Worm (Caenorhabditis elegans): ENCODE measurements around the gene K12H4.5.
A peak's percentile ranks its signal among the peaks of the same experiment; 100 is the strongest.

Gene K12H4.5

ce11 chrIII:8010260-8010822 lies 33.9 kb upstream of the K12H4.5 start, which contains the start of gene cit-1.2:
Gene cit-1.2, plus strand, starts transcription at chrIII:8010772.
- TF ChIP-seq egl-27 (tag; optimal IDR thresholded peaks at IDR 0.05) (no peak), nhr-129 (tag; optimal IDR thresholded peaks at IDR 0.05) (peak; percentile 55), mab-5 (tag; optimal IDR thresholded peaks at IDR 0.05) (no peak), sem-4 (tag; optimal IDR thresholded peaks at IDR 0.05) (no peak), lin-11 (tag; optimal IDR thresholded peaks at IDR 0.05) (no peak), ztf-11 (tag; optimal IDR thresholded peaks at IDR 0.05) (no peak), ceh-82 (tag; optimal IDR thresholded peaks at IDR 0.05) (no peak), lsy-2 (tag; optimal IDR thresholded peaks at IDR 0.05) (no peak)

- TF ChIP-seq snpc-4 (tag; optimal IDR thresholded peaks at IDR 0.05) (no peak), elt-1 (tag; optimal IDR thresholded peaks at IDR 0.05) (no peak), gmeb-1 (tag; optimal IDR thresholded peaks at IDR 0.05) (no peak), zag-1 (tag; optimal IDR thresholded peaks at IDR 0.05) (no peak), blmp-1 (tag; optimal IDR thresholded peaks at IDR 0.05; ENCODE audit: insufficient read depth) (no peak), ceh-82 (tag; optimal IDR thresholded peaks at IDR 0.05) (no peak), nhr-77 (tag; optimal IDR thresholded peaks at IDR 0.05) (no peak), nhr-6 (tag; optimal IDR thresholded peaks at IDR 0.05) (no peak), nhr-11 (tag; optimal IDR thresholded peaks at IDR 0.05) (no peak), ztf-11 (tag; optimal IDR thresholded peaks at IDR 0.05) (no peak), sma-9 (GFP tag; optimal IDR thresholded peaks at IDR 0.05) (no peak), sma-9 (tag; optimal IDR thresholded peaks at IDR 0.05) (no peak)
Measured at ce11 chrIII:8013582-8013981, 30.7 kb upstream of the K12H4.5 start.

ce11 chrIII:8016438-8016837 lies 27.8 kb upstream of the K12H4.5 start, which contains the start of gene F44B9.5:
Gene F44B9.5, minus strand, starts transcription at chrIII:8016538.
- no peak for TF ChIP-seq ztf-11 (tag; optimal IDR thresholded peaks at IDR 0.05)

- TF ChIP-seq sma-9 (GFP tag; optimal IDR thresholded peaks at IDR 0.05) (no peak), sma-9 (tag; optimal IDR thresholded peaks at IDR 0.05) (no peak), ZK546.5 (tag; optimal IDR thresholded peaks at IDR 0.05) (no peak), unc-39 (tag; optimal IDR thresholded peaks at IDR 0.05) (no peak), nhr-237 (tag; optimal IDR thresholded peaks at IDR 0.05) (no peak), nhr-6 (tag; optimal IDR thresholded peaks at IDR 0.05) (no peak), blmp-1 (tag; optimal IDR thresholded peaks at IDR 0.05; ENCODE audit: insufficient read depth) (no peak), snpc-4 (tag; optimal IDR thresholded peaks at IDR 0.05) (no peak), nhr-77 (tag; optimal IDR thresholded peaks at IDR 0.05) (no peak), peb-1 (tag; optimal IDR thresholded peaks at IDR 0.05) (no peak), lin-39 (tag; optimal IDR thresholded peaks at IDR 0.05) (no peak), F13H6.1 (tag; optimal IDR thresholded peaks at IDR 0.05) (no peak)
Measured at ce11 chrIII:8017053-8017452, 27.2 kb upstream of the K12H4.5 start.

ce11 chrIII:8020823-8021332 lies 23.4 kb upstream of the K12H4.5 start, which contains the start of gene lin-36:
Gene lin-36, minus strand, starts transcription at chrIII:8020873.
- TF ChIP-seq elt-3 (tag; optimal IDR thresholded peaks at IDR 0.05), result no peak
- peak; percentile 87 for TF ChIP-seq gmeb-1 (tag; optimal IDR thresholded peaks at IDR 0.05)
- TF ChIP-seq ztf-1 (GFP tag; conservative IDR thresholded peaks at IDR 0.05), result no peak
- TF ChIP-seq lin-13 (GFP tag; optimal IDR thresholded peaks at IDR 0.05), result peak; percentile 85
- TF ChIP-seq nhr-11 (tag; optimal IDR thresholded peaks at IDR 0.05), result no peak
- TF ChIP-seq nhr-23 (tag; optimal IDR thresholded peaks at IDR 0.05), result no peak
- TF ChIP-seq nhr-129 (tag; optimal IDR thresholded peaks at IDR 0.05), result peak; percentile 82
- no peak for TF ChIP-seq aly-2 (tag; optimal IDR thresholded peaks at IDR 0.05)
- no peak for TF ChIP-seq ztf-11 (tag; optimal IDR thresholded peaks at IDR 0.05)
- TF ChIP-seq crh-2 (tag; optimal IDR thresholded peaks at IDR 0.05), result peak; percentile 83
- no peak for TF ChIP-seq elt-1 (tag; optimal IDR thresholded peaks at IDR 0.05)
- no peak for TF ChIP-seq ceh-82 (tag; optimal IDR thresholded peaks at IDR 0.05)
- no peak for TF ChIP-seq egl-27 (tag; optimal IDR thresholded peaks at IDR 0.05)
- TF ChIP-seq ZK546.5 (tag; optimal IDR thresholded peaks at IDR 0.05), result no peak
- TF ChIP-seq mab-5 (tag; optimal IDR thresholded peaks at IDR 0.05), result peak; percentile 63
- TF ChIP-seq F13H6.1 (tag; optimal IDR thresholded peaks at IDR 0.05), result peak; percentile 61
- TF ChIP-seq C34F6.9 (tag; optimal IDR thresholded peaks at IDR 0.05), result peak; percentile 95
- no peak for TF ChIP-seq ama-1 (optimal IDR thresholded peaks at IDR 0.05)
- no peak for TF ChIP-seq mdl-1 (tag; optimal IDR thresholded peaks at IDR 0.05)
- TF ChIP-seq sem-4 (tag; optimal IDR thresholded peaks at IDR 0.05), result peak; percentile 51
- peak; percentile 58 for TF ChIP-seq nhr-21 (tag; optimal IDR thresholded peaks at IDR 0.05)
- TF ChIP-seq sma-3 (GFP tag; optimal IDR thresholded peaks at IDR 0.05), result peak; percentile 73
- TF ChIP-seq lsy-2 (tag; optimal IDR thresholded peaks at IDR 0.05), result peak; percentile 77 to 92
- TF ChIP-seq nhr-6 (tag; optimal IDR thresholded peaks at IDR 0.05), result no peak
- peak; percentile 7 for TF ChIP-seq nhr-237 (tag; optimal IDR thresholded peaks at IDR 0.05)
- TF ChIP-seq nhr-25 (tag; optimal IDR thresholded peaks at IDR 0.05), result peak; percentile 74
- no peak for TF ChIP-seq unc-39 (tag; optimal IDR thresholded peaks at IDR 0.05)
- peak; percentile 16 for TF ChIP-seq zag-1 (tag; optimal IDR thresholded peaks at IDR 0.05)
- TF ChIP-seq dmd-4 (tag; optimal IDR thresholded peaks at IDR 0.05), result no peak
- TF ChIP-seq lin-11 (tag; optimal IDR thresholded peaks at IDR 0.05), result peak; percentile 51
- TF ChIP-seq R02D3.7 (tag; optimal IDR thresholded peaks at IDR 0.05), result no peak
- peak; percentile 44 for TF ChIP-seq skn-1 (tag; optimal IDR thresholded peaks at IDR 0.05)
- TF ChIP-seq snpc-4 (tag; optimal IDR thresholded peaks at IDR 0.05), result no peak
- TF ChIP-seq mbf-1 (tag; optimal IDR thresholded peaks at IDR 0.05), result no peak
- no peak for TF ChIP-seq Y55F3AM.14 (GFP tag; optimal IDR thresholded peaks at IDR 0.05)
- no peak for TF ChIP-seq nhr-12 (tag; optimal IDR thresholded peaks at IDR 0.05)
- no peak for TF ChIP-seq lin-39 (tag; optimal IDR thresholded peaks at IDR 0.05)

All from whole organism, L2 larva.